Worm (Caenorhabditis elegans) whole organism, L1 larva: ENCODE data around the gene cyp-29A4.

Experiments
- C16A3.4 ChIP-seq: fragments of 150-350 bp; optimal IDR thresholded peaks from 2 replicates; lab custom pipeline; 2014; ENCODE audit warnings: missing biosample characterization, missing genetic modification characterization
- C34B4.2 ChIP-seq: sonication (generic microtip); optimal IDR thresholded peaks from 2 replicates; lab custom pipeline; 2017; ENCODE audit warnings: mild to moderate bottlenecking, missing genetic modification characterization, missing compliant biosample characterization
- Y116A8C.19 ChIP-seq: sonication (generic microtip); optimal IDR thresholded peaks from 2 replicates; lab custom pipeline; 2016; ENCODE audit warnings: missing compliant biosample characterization, missing genetic modification characterization, borderline replicate concordance
- aha-1 ChIP-seq: fragments of 150-350 bp; optimal IDR thresholded peaks from 2 replicates; lab custom pipeline; 2014; ENCODE audit warnings: missing biosample characterization, missing genetic modification characterization
- blmp-1 ChIP-seq: fragments of 150-350 bp; optimal IDR thresholded peaks from 2 replicates; lab custom pipeline; 2014; ENCODE audit warnings: missing biosample characterization, missing genetic modification characterization
- ceh-63 ChIP-seq: fragments of 200-800 bp; sonication (Bioruptor generic); optimal IDR thresholded peaks from 2 replicates; lab custom pipeline; 2018; ENCODE audit warnings: mild to moderate bottlenecking, missing genetic modification characterization, missing compliant biosample characterization
- ceh-82 ChIP-seq, 3 experiments: fragments of 150-350 bp in 1 of 3; sonication (generic microtip) in 2 of 3; optimal IDR thresholded peaks; 2 replicates each; lab custom pipeline; 2014 to 2017; ENCODE audit warnings: missing biosample characterization in 3 of 3, missing genetic modification characterization in 3 of 3
- ceh-90 ChIP-seq: sonication (generic microtip); optimal IDR thresholded peaks from 2 replicates; lab custom pipeline; 2016; ENCODE audit warnings: missing genetic modification characterization, missing compliant biosample characterization
- dpl-1 ChIP-seq, 3 experiments: fragments of 150-350 bp in 2 of 3; sonication (generic microtip) in 1 of 3; optimal IDR thresholded peaks; 2 replicates each; lab custom pipeline; 2014 to 2017; ENCODE audit warnings: missing biosample characterization in 3 of 3, missing genetic modification characterization in 3 of 3, missing genetic modification reagents in 3 of 3
- efl-1 ChIP-seq, 4 experiments: fragments of 150-350 bp; optimal IDR thresholded peaks in 3 of 4; peaks in 1 of 4; 1 replicate in 1 of 4; 2 replicates in 3 of 4; lab custom pipeline; 2014; ENCODE audit warnings: missing biosample characterization in 2 of 4, missing genetic modification characterization in 2 of 4, missing genetic modification reagents in 2 of 4
- egl-13 ChIP-seq: sonication (generic microtip); optimal IDR thresholded peaks from 2 replicates; lab custom pipeline; 2016; ENCODE audit warnings: missing genotype, missing genetic modification reagents, missing genetic modification characterization, missing compliant biosample characterization
- elt-3 ChIP-seq, 6 experiments: fragments of 150-350 bp in 1 of 6; sonication (generic microtip); optimal IDR thresholded peaks; 2 replicates each; lab custom pipeline; 2017 to 2018; ENCODE audit warnings: missing biosample characterization in 6 of 6, missing genetic modification characterization in 6 of 6, inconsistent platforms in 1 of 6
- fkh-8 ChIP-seq: sonication (generic microtip); optimal IDR thresholded peaks from 2 replicates; lab custom pipeline; 2016; ENCODE audit warnings: mild to moderate bottlenecking, missing genetic modification characterization, missing compliant biosample characterization
- grh-1 ChIP-seq: fragments of 200-800 bp; sonication (Bioruptor generic); IDR thresholded peaks from 2 replicates; pipeline ENCODE4 v1.3.6; 2022; ENCODE audit warnings: missing genetic modification reagents, missing genetic modification characterization, missing compliant biosample characterization
- hlh-4 ChIP-seq: sonication (generic microtip); optimal IDR thresholded peaks from 2 replicates; lab custom pipeline; 2016; ENCODE audit warnings: mild to moderate bottlenecking, missing genetic modification characterization, missing compliant biosample characterization
- isw-1 ChIP-seq: fragments of 200-800 bp; sonication (Bioruptor generic); IDR thresholded peaks from 2 replicates; pipeline ENCODE4 v1.3.6; 2022; ENCODE audit warnings: missing genetic modification characterization, missing compliant biosample characterization
- jun-1 ChIP-seq: fragments of 150-350 bp; optimal IDR thresholded peaks from 2 replicates; lab custom pipeline; 2014; ENCODE audit warnings: missing biosample characterization, missing genetic modification reagents, missing genetic modification characterization
- lin-14 ChIP-seq: fragments of 200-800 bp; sonication (Bioruptor generic); optimal IDR thresholded peaks from 2 replicates; lab custom pipeline; 2018; ENCODE audit warnings: mild to moderate bottlenecking, missing genetic modification characterization, moderate library complexity, missing compliant biosample characterization
- lin-35 ChIP-seq, 2 experiments: fragments of 150-350 bp; optimal IDR thresholded peaks; 2 replicates each; lab custom pipeline; 2014; ENCODE audit warnings: missing biosample characterization in 2 of 2, missing genetic modification characterization in 2 of 2, missing genetic modification reagents in 2 of 2
- lsy-2 ChIP-seq, 2 experiments: fragments of 150-350 bp; optimal IDR thresholded peaks; 2 replicates each; lab custom pipeline; 2014; ENCODE audit warnings: missing biosample characterization in 2 of 2, missing genetic modification characterization in 2 of 2
- mdl-1 ChIP-seq, 2 experiments: fragments of 150-350 bp; optimal IDR thresholded peaks; 2 replicates each; lab custom pipeline; 2014 to 2017; ENCODE audit warnings: missing biosample characterization in 2 of 2, missing genetic modification characterization in 2 of 2, inconsistent platforms in 1 of 2
- mep-1 ChIP-seq: fragments of 150-350 bp; optimal IDR thresholded peaks from 2 replicates; lab custom pipeline; 2014; ENCODE audit warnings: missing biosample characterization, missing genetic modification characterization
- nhr-11 ChIP-seq: fragments of 150-350 bp; optimal IDR thresholded peaks from 2 replicates; lab custom pipeline; 2014; ENCODE audit warnings: missing biosample characterization, missing genetic modification characterization
- nhr-12 ChIP-seq: sonication (generic microtip); optimal IDR thresholded peaks from 2 replicates; lab custom pipeline; 2017; ENCODE audit warnings: missing biosample characterization, missing genetic modification characterization
- nhr-19 ChIP-seq: fragments of 200-800 bp; sonication (Bioruptor generic); conservative IDR thresholded peaks from 2 replicates; pipeline ENCODE4 v1.3.6; 2022; ENCODE audit warnings: missing genetic modification characterization, missing compliant biosample characterization
- nhr-47 ChIP-seq: sonication (generic microtip); optimal IDR thresholded peaks from 2 replicates; lab custom pipeline; 2016; ENCODE audit warnings: mild to moderate bottlenecking, missing genetic modification characterization, moderate library complexity, missing compliant biosample characterization
- nhr-71 ChIP-seq: sonication (generic microtip); optimal IDR thresholded peaks from 2 replicates; lab custom pipeline; 2016; ENCODE audit warnings: mild to moderate bottlenecking, missing genetic modification characterization, moderate library complexity, missing compliant biosample characterization
- nhr-76 ChIP-seq: sonication (generic microtip); optimal IDR thresholded peaks from 2 replicates; lab custom pipeline; 2017; ENCODE audit warnings: missing biosample characterization, missing genetic modification characterization
- nhr-85 ChIP-seq: sonication (generic microtip); peaks from one replicate; lab custom pipeline; 2016; ENCODE audit warnings: missing genetic modification characterization, inconsistent platforms, missing compliant biosample characterization
- nhr-90 ChIP-seq: sonication (generic microtip); optimal IDR thresholded peaks from 2 replicates; lab custom pipeline; 2016; ENCODE audit warnings: mild to moderate bottlenecking, missing genetic modification characterization, missing compliant biosample characterization; ENCODE audit not compliant: poor library complexity
- pax-3 ChIP-seq: fragments of 200-800 bp; sonication (Bioruptor generic); optimal IDR thresholded peaks from 2 replicates; lab custom pipeline; 2018; ENCODE audit warnings: mild to moderate bottlenecking, missing genetic modification characterization, moderate library complexity, missing compliant biosample characterization
- skn-1 ChIP-seq: fragments of 150-350 bp; optimal IDR thresholded peaks from 2 replicates; lab custom pipeline; 2014; ENCODE audit warnings: missing biosample characterization, missing genetic modification characterization
- snpc-4 ChIP-seq: fragments of 150-350 bp; optimal IDR thresholded peaks from 2 replicates; lab custom pipeline; 2014; ENCODE audit warnings: missing biosample characterization, missing genetic modification characterization
- snu-23 ChIP-seq: sonication (generic microtip); optimal IDR thresholded peaks from 2 replicates; lab custom pipeline; 2016; ENCODE audit warnings: missing genetic modification characterization, missing compliant biosample characterization
- sptf-1 ChIP-seq: fragments of 150-350 bp; optimal IDR thresholded peaks from 2 replicates; lab custom pipeline; 2014; ENCODE audit warnings: missing biosample characterization, missing genetic modification characterization
- swsn-7 ChIP-seq: sonication (generic microtip); optimal IDR thresholded peaks from 2 replicates; lab custom pipeline; 2016; ENCODE audit warnings: missing genetic modification characterization, missing compliant biosample characterization
- tbx-2 ChIP-seq: sonication (generic microtip); optimal IDR thresholded peaks from 2 replicates; lab custom pipeline; 2016; ENCODE audit warnings: missing genetic modification characterization, missing compliant biosample characterization
- unc-130 ChIP-seq: fragments of 150-350 bp; optimal IDR thresholded peaks from 2 replicates; lab custom pipeline; 2017; ENCODE audit warnings: missing biosample characterization, missing genetic modification characterization, inconsistent platforms
- unc-30 ChIP-seq: sonication (generic microtip); optimal IDR thresholded peaks from 2 replicates; lab custom pipeline; 2017; ENCODE audit warnings: missing biosample characterization, missing genetic modification characterization
- unc-98 ChIP-seq: fragments of 200-800 bp; sonication (Bioruptor generic); IDR thresholded peaks from 2 replicates; pipeline ENCODE4 v1.3.6; 2022; ENCODE audit warnings: missing genetic modification characterization, missing compliant biosample characterization
- xbp-1 ChIP-seq: sonication (generic microtip); optimal IDR thresholded peaks from 2 replicates; lab custom pipeline; 2016; ENCODE audit warnings: missing genetic modification characterization, missing compliant biosample characterization
- ztf-11 ChIP-seq, 2 experiments: sonication (generic microtip); optimal IDR thresholded peaks; 2 replicates each; lab custom pipeline; 2016 to 2017; ENCODE audit warnings: missing genetic modification characterization in 2 of 2, missing biosample characterization in 1 of 2, missing compliant biosample characterization in 1 of 2

The cyp-29A4 gene

DNA sequence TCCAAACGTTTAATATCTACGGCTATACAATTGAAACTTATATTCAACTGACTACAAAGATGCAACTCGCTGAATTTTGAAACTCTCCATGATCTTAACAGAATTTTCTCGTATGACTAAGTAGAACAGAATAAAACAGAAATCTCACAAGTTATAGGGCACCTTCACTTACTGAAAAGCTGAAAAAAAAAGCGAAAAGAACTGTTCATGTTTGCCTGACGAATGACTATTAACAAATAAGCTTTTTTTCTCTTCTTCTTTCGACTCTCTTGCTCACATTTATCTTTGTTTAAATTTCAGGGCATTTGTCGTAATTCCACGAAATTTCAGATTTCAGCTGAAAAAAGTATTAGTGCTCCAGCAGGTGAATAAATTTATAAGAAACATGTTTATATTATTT lies 48.2 kb downstream of the cyp-29A4 start, which contains the start of gene xbx-6:
xbx-6 (plus strand) TSS at position 301 of the 400 bp plus-strand sequence.
- TF ChIP-seq Y116A8C.19 (tag; lab: Kevin White, UChicago): no peak
- TF ChIP-seq hlh-4 (tag; lab: Kevin White, UChicago): peak; percentile 57

- TF ChIP-seq nhr-12 (tag; lab: Kevin White, UChicago) (no peak), pax-3 (tag; lab: Kevin White, UChicago) (no peak), snu-23 (GFP tag; lab: Kevin White, UChicago) (no peak), grh-1 (no peak), unc-30 (tag; lab: Kevin White, UChicago) (no peak), hlh-4 (tag; lab: Kevin White, UChicago) (no peak), unc-130 (tag; lab: Kevin White, UChicago) (no peak)
Observed at ce11 chrV:9703549-9703948, 49.0 kb downstream of the cyp-29A4 start.

DNA sequence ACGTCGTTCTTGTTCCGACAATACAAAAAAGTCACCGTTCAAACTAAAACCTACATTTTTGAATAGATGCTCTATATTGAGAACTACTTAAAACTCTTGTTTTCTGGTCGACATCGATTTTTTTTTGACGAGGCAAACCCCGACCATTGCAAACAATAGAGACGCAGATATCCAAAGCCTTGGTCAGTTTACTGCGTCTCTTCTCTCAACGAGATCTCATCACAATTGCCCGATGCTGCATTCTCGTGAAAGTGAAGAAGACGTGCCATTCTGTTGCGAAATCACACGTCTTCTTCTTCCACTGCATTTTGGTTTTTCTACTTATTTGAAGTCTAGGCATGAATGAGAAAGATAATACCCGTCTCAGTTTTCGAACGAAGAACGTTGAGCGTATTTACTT lies 49.8 kb downstream of the cyp-29A4 start:
- TF ChIP-seq ceh-82 (tag; optimal IDR thresholded peaks at IDR 0.05; lab: Kevin White, UChicago) (peak; percentile 31 to 73 (median 69)), nhr-11 (tag; lab: Kevin White, UChicago) (no peak), skn-1 (tag; lab: Kevin White, UChicago) (peak; percentile 61), ceh-63 (GFP tag; lab: Kevin White, UChicago) (no peak), lin-14 (GFP tag; lab: Kevin White, UChicago) (peak; percentile 90), snu-23 (GFP tag; lab: Kevin White, UChicago) (peak; percentile 61), snpc-4 (peak; percentile 26), nhr-47 (tag; lab: Kevin White, UChicago) (peak; percentile 42), mep-1 (tag; lab: Kevin White, UChicago) (peak; percentile 61), nhr-76 (tag; lab: Kevin White, UChicago) (no peak), nhr-19 (GFP tag; lab: Robert Waterston, UW) (no peak), fkh-8 (peak; percentile 64), C16A3.4 (tag; lab: Kevin White, UChicago) (peak; percentile 33), C34B4.2 (no peak), isw-1 (peak; percentile 26; the same call in 1 of the 2 replicates), blmp-1 (tag; lab: Kevin White, UChicago) (peak; percentile 93), elt-3 (tag; optimal IDR thresholded peaks at IDR 0.05; lab: Kevin White, UChicago) (peak in 1 of 6 experiments; percentile 63), efl-1 (optimal IDR thresholded peaks at IDR 0.05; lab: Kevin White, UChicago) (peak; percentile 41 to 55), efl-1 (GFP tag; optimal IDR thresholded peaks at IDR 0.05 in 1 of 2; lab: Kevin White, UChicago) (peak; percentile 13 to 85), aha-1 (tag; lab: Kevin White, UChicago) (no peak), nhr-71 (tag; lab: Kevin White, UChicago) (peak; percentile 55), lsy-2 (tag; optimal IDR thresholded peaks at IDR 0.05; lab: Kevin White, UChicago) (peak; percentile 27 to 67), nhr-90 (no peak), dpl-1 (GFP tag; optimal IDR thresholded peaks at IDR 0.05; lab: Kevin White, UChicago) (peak in 2 of 3 experiments; percentile 14 to 35), mdl-1 (tag; optimal IDR thresholded peaks at IDR 0.05; lab: Kevin White, UChicago) (peak in 1 of 2 experiments; percentile 17), xbp-1 (tag; lab: Kevin White, UChicago) (peak; percentile 20), lin-35 (GFP tag; optimal IDR thresholded peaks at IDR 0.05; lab: Kevin White, UChicago) (peak; percentile 35 to 54), unc-98 (no peak), nhr-85 (tag; lab: Kevin White, UChicago) (peak; percentile 36)

ce11 chrV:9706592-9706991 lies 52.0 kb downstream of the cyp-29A4 start:
- no peak for TF ChIP-seq jun-1
- no peak for TF ChIP-seq ztf-11 (tag; optimal IDR thresholded peaks at IDR 0.05; lab: Kevin White, UChicago)
- no peak for TF ChIP-seq ceh-90
- TF ChIP-seq elt-3 (tag; optimal IDR thresholded peaks at IDR 0.05; lab: Kevin White, UChicago): no peak
- TF ChIP-seq unc-98: no peak
- TF ChIP-seq sptf-1: no peak
- no peak for TF ChIP-seq fkh-8
- no peak for TF ChIP-seq swsn-7 (tag; lab: Kevin White, UChicago)
- no peak for TF ChIP-seq mep-1 (tag; lab: Kevin White, UChicago)
- no peak for TF ChIP-seq tbx-2 (tag; lab: Kevin White, UChicago)
- no peak for TF ChIP-seq nhr-19 (GFP tag; lab: Robert Waterston, UW)
- TF ChIP-seq aha-1 (tag; lab: Kevin White, UChicago): no peak
- no peak for TF ChIP-seq lin-35 (GFP tag; optimal IDR thresholded peaks at IDR 0.05; lab: Kevin White, UChicago)
- no peak for TF ChIP-seq egl-13 (tag; lab: Kevin White, UChicago)
